Fruit fly (Drosophila melanogaster) whole organism, embryonic: Measurements from ENCODE around the gene APP-BP1.

Experiments
- Bdp1 ChIP-seq: fragments of 200-800 bp; sonication (Bioruptor generic); optimal IDR thresholded peaks from 3 replicates; lab custom pipeline; 2016; ENCODE audit warnings: missing biosample characterization, missing genetic modification characterization
- CG1024 ChIP-seq: fragments of 200-800 bp; sonication (Bioruptor generic); IDR thresholded peaks from 2 replicates; pipeline ENCODE4 v1.3.6; 2022; ENCODE audit warnings: missing biosample characterization, missing genetic modification characterization
- CG17359 ChIP-seq: fragments of 200-800 bp; sonication (Bioruptor generic); optimal IDR thresholded peaks from 3 replicates; lab custom pipeline; 2018; ENCODE audit warnings: missing biosample characterization, mild to moderate bottlenecking, missing genetic modification characterization, moderate library complexity
- CG17361 ChIP-seq: fragments of 200-800 bp; sonication (Bioruptor generic); IDR thresholded peaks from 3 replicates; pipeline ENCODE4 v1.3.6; 2022; ENCODE audit warnings: missing biosample characterization, missing genetic modification characterization
- CG17612 ChIP-seq: fragments of 200-800 bp; sonication (Bioruptor generic); IDR thresholded peaks from 2 replicates; pipeline ENCODE4 v1.3.6; 2022; ENCODE audit warnings: missing biosample characterization, missing genetic modification characterization
- CG18011 ChIP-seq: fragments of 200-800 bp; sonication (Bioruptor generic); optimal IDR thresholded peaks from 2 replicates; lab custom pipeline; 2017; ENCODE audit warnings: missing biosample characterization, missing genetic modification characterization, mild to moderate bottlenecking, moderate library complexity, missing genotype
- CG2199 ChIP-seq: fragments of 200-800 bp; sonication (Bioruptor generic); IDR thresholded peaks from 3 replicates; pipeline ENCODE4 v1.3.6; 2022; ENCODE audit warnings: missing biosample characterization, missing genetic modification characterization
- CG2678 ChIP-seq: fragments of 200-800 bp; sonication (Bioruptor generic); optimal IDR thresholded peaks from 3 replicates; lab custom pipeline; 2019; ENCODE audit warnings: missing biosample characterization, mild to moderate bottlenecking, missing genetic modification characterization, moderate library complexity
- CG2889 ChIP-seq: fragments of 200-800 bp; sonication (Bioruptor generic); IDR thresholded peaks from 3 replicates; pipeline ENCODE4 v1.3.6; 2022; ENCODE audit warnings: missing biosample characterization, missing genetic modification characterization
- CG34224 ChIP-seq: fragments of 200-800 bp; sonication (Bioruptor generic); IDR thresholded peaks from 3 replicates; pipeline ENCODE4 v1.3.6; 2022; ENCODE audit warnings: missing biosample characterization, missing genetic modification characterization; ENCODE audit not compliant: partially characterized antibody
- CG3838 ChIP-seq: fragments of 200-800 bp; sonication (Bioruptor generic); optimal IDR thresholded peaks from 3 replicates; lab custom pipeline; 2016; ENCODE audit warnings: missing biosample characterization, missing genetic modification characterization
- CG4360 ChIP-seq: fragments of 200-800 bp; sonication (Bioruptor generic); IDR thresholded peaks from 2 replicates; pipeline ENCODE4 v1.3.6; 2022; ENCODE audit warnings: missing biosample characterization, missing genetic modification characterization
- CG4730 ChIP-seq: fragments of 200-800 bp; sonication (Bioruptor generic); IDR thresholded peaks from 2 replicates; pipeline ENCODE4 v1.3.6; 2022; ENCODE audit warnings: missing biosample characterization, missing genetic modification characterization
- CG5245 ChIP-seq: fragments of 200-800 bp; sonication (Bioruptor generic); optimal IDR thresholded peaks from 3 replicates; lab custom pipeline; 2016; ENCODE audit warnings: missing biosample characterization, missing genetic modification characterization
- CG6791 ChIP-seq: fragments of 200-800 bp; sonication (Bioruptor generic); IDR thresholded peaks from 3 replicates; pipeline ENCODE4 v1.3.6; 2022; ENCODE audit warnings: missing biosample characterization, missing genetic modification characterization; ENCODE audit not compliant: partially characterized antibody
- CG6813 ChIP-seq: fragments of 200-800 bp; sonication (Bioruptor generic); optimal IDR thresholded peaks from 2 replicates; lab custom pipeline; 2017; ENCODE audit warnings: missing biosample characterization, missing genetic modification characterization, mild to moderate bottlenecking, moderate library complexity, missing genetic modification reagents
- CG7928 ChIP-seq: fragments of 200-800 bp; sonication (Bioruptor generic); optimal IDR thresholded peaks from 2 replicates; lab custom pipeline; 2017; ENCODE audit warnings: missing biosample characterization, mild to moderate bottlenecking, missing genetic modification characterization
- Dp ChIP-seq: fragments of 200-800 bp; sonication (Bioruptor generic); optimal IDR thresholded peaks from 2 replicates; lab custom pipeline; 2018; ENCODE audit warnings: missing biosample characterization, mild to moderate bottlenecking, missing genetic modification characterization, moderate library complexity
- Hsf ChIP-seq: fragments of 200-800 bp; sonication (Bioruptor generic); optimal IDR thresholded peaks from 3 replicates; lab custom pipeline; 2016; ENCODE audit warnings: missing biosample characterization, missing genetic modification characterization
- Jarid2 ChIP-seq: fragments of 200-800 bp; sonication (Bioruptor generic); optimal IDR thresholded peaks from 3 replicates; lab custom pipeline; 2017; ENCODE audit warnings: mild to moderate bottlenecking, missing biosample characterization, missing genetic modification reagents, missing genetic modification characterization
- Oli ChIP-seq: fragments of 200-800 bp; sonication (Bioruptor generic); optimal IDR thresholded peaks from 2 replicates; lab custom pipeline; 2018; ENCODE audit warnings: missing biosample characterization, mild to moderate bottlenecking, missing genetic modification characterization, moderate library complexity
- Ravus ChIP-seq: fragments of 200-800 bp; sonication (Bioruptor generic); IDR thresholded peaks from 2 replicates; pipeline ENCODE4 v1.3.6; 2022; ENCODE audit warnings: missing biosample characterization, missing genetic modification characterization
- Sox102F ChIP-seq: fragments of 200-800 bp; sonication (Bioruptor generic); optimal IDR thresholded peaks from 2 replicates; lab custom pipeline; 2018; ENCODE audit warnings: missing biosample characterization, mild to moderate bottlenecking, missing genetic modification characterization, moderate library complexity
- amos ChIP-seq: fragments of 200-800 bp; sonication (Bioruptor generic); IDR thresholded peaks from 2 replicates; pipeline ENCODE4 v1.3.6; 2022; ENCODE audit warnings: missing biosample characterization, missing genetic modification characterization; ENCODE audit not compliant: partially characterized antibody
- bcd ChIP-seq: fragments of 200-800 bp; sonication (Bioruptor generic); optimal IDR thresholded peaks from 2 replicates; lab custom pipeline; 2017; ENCODE audit warnings: missing biosample characterization, mild to moderate bottlenecking, missing genetic modification characterization
- chinmo ChIP-seq: fragments of 200-800 bp; sonication (Bioruptor generic); IDR thresholded peaks from 4 replicates; pipeline ENCODE4 v1.3.6; 2022; ENCODE audit warnings: missing biosample characterization, missing genetic modification characterization; ENCODE audit not compliant: partially characterized antibody
- ci ChIP-seq: fragments of 200-800 bp; sonication (Bioruptor generic); IDR thresholded peaks from 3 replicates; pipeline ENCODE4 v1.3.6; 2022; ENCODE audit warnings: missing biosample characterization, missing genetic modification characterization
- danr ChIP-seq: fragments of 200-800 bp; sonication (Bioruptor generic); IDR thresholded peaks from 2 replicates; pipeline ENCODE4 v1.3.6; 2022; ENCODE audit warnings: missing biosample characterization, missing genetic modification characterization
- dm ChIP-seq: fragments of 200-800 bp; sonication (Bioruptor generic); optimal IDR thresholded peaks from 3 replicates; lab custom pipeline; 2016; ENCODE audit warnings: missing biosample characterization, missing genetic modification characterization
- ems ChIP-seq: fragments of 200-800 bp; sonication (Bioruptor generic); optimal IDR thresholded peaks from 3 replicates; lab custom pipeline; 2016; ENCODE audit warnings: missing biosample characterization, missing genetic modification characterization
- gcm2 ChIP-seq: fragments of 200-800 bp; sonication (Bioruptor generic); optimal IDR thresholded peaks from 2 replicates; lab custom pipeline; 2016; ENCODE audit warnings: missing biosample characterization, missing genetic modification characterization
- gem ChIP-seq: fragments of 200-800 bp; sonication (Bioruptor generic); optimal IDR thresholded peaks from 2 replicates; lab custom pipeline; 2019; ENCODE audit warnings: missing biosample characterization, mild to moderate bottlenecking, missing genetic modification characterization, moderate library complexity
- hkb ChIP-seq, 2 experiments: fragments of 200-800 bp in 1 of 2; fragments of >200 bp in 1 of 2; sonication (Bioruptor generic) in 1 of 2; IDR thresholded peaks in 1 of 2; optimal IDR thresholded peaks in 1 of 2; 2 replicates each; pipeline versions ENCODE4 v1.3.6 to Lab custom; 2017 to 2022; ENCODE audit warnings: missing biosample characterization in 1 of 2, missing genetic modification characterization in 1 of 2
- lilli ChIP-seq: fragments of 200-800 bp; sonication (Bioruptor generic); optimal IDR thresholded peaks from 3 replicates; lab custom pipeline; 2016; ENCODE audit warnings: missing biosample characterization, missing genetic modification characterization
- mirr ChIP-seq: fragments of 200-800 bp; sonication (Bioruptor generic); optimal IDR thresholded peaks from 3 replicates; lab custom pipeline; 2018; ENCODE audit warnings: missing biosample characterization, mild to moderate bottlenecking, missing genetic modification characterization
- nerfin-1 ChIP-seq: fragments of 200-800 bp; sonication (Bioruptor generic); optimal IDR thresholded peaks from 3 replicates; lab custom pipeline; 2019; ENCODE audit warnings: missing biosample characterization, mild to moderate bottlenecking, missing genetic modification characterization, moderate library complexity
- oc ChIP-seq: fragments of 200-800 bp; sonication (Bioruptor generic); optimal IDR thresholded peaks from 2 replicates; lab custom pipeline; 2018; ENCODE audit warnings: missing biosample characterization, mild to moderate bottlenecking, missing genetic modification characterization, moderate library complexity
- onecut ChIP-seq: fragments of 200-800 bp; sonication (Bioruptor generic); IDR thresholded peaks from 2 replicates; pipeline ENCODE4 v1.3.6; 2022; ENCODE audit warnings: missing biosample characterization, missing genetic modification characterization
- phol ChIP-seq: fragments of 200-800 bp; sonication (Bioruptor generic); optimal IDR thresholded peaks from 3 replicates; lab custom pipeline; 2018; ENCODE audit warnings: missing biosample characterization, mild to moderate bottlenecking, missing genetic modification characterization, moderate library complexity
- pum ChIP-seq: fragments of 200-800 bp; sonication (Bioruptor generic); optimal IDR thresholded peaks from 2 replicates; lab custom pipeline; 2016; ENCODE audit warnings: missing biosample characterization, missing genetic modification characterization
- ro ChIP-seq: fragments of 200-800 bp; sonication (Bioruptor generic); IDR thresholded peaks from 2 replicates; pipeline ENCODE4 v1.3.6; 2022; ENCODE audit warnings: missing biosample characterization, missing genetic modification characterization
- salm ChIP-seq: fragments of 200-800 bp; sonication (Bioruptor generic); optimal IDR thresholded peaks from 2 replicates; lab custom pipeline; 2018; ENCODE audit warnings: missing biosample characterization, mild to moderate bottlenecking, missing genetic modification characterization
- sc ChIP-seq, 3 experiments: fragments of >200 bp in 2 of 3; fragments of 200-800 bp in 1 of 3; sonication (Bioruptor generic) in 1 of 3; optimal IDR thresholded peaks; 2 replicates in 2 of 3; 3 replicates in 1 of 3; lab custom pipeline; 2017; ENCODE audit warnings: mild to moderate bottlenecking in 1 of 3, missing biosample characterization in 1 of 3, missing genetic modification characterization in 1 of 3, missing genetic modification reagents in 1 of 3
- slp2 ChIP-seq: fragments of 200-800 bp; sonication (Bioruptor generic); optimal IDR thresholded peaks from 2 replicates; lab custom pipeline; 2016; ENCODE audit warnings: missing biosample characterization, missing genetic modification characterization
- tap ChIP-seq: fragments of 200-800 bp; optimal IDR thresholded peaks from 3 replicates; lab custom pipeline; 2019; ENCODE audit warnings: missing biosample characterization, mild to moderate bottlenecking, missing genetic modification characterization, moderate library complexity
- tup ChIP-seq: fragments of 200-800 bp; sonication (Bioruptor generic); optimal IDR thresholded peaks from 2 replicates; lab custom pipeline; 2016; ENCODE audit warnings: missing biosample characterization, mild to moderate bottlenecking, missing genetic modification characterization, moderate library complexity
- vnd ChIP-seq: fragments of 200-800 bp; sonication (Bioruptor generic); IDR thresholded peaks from 3 replicates; pipeline ENCODE4 v1.3.6; 2022; ENCODE audit warnings: missing biosample characterization, missing genetic modification characterization; ENCODE audit not compliant: partially characterized antibody
- wdn ChIP-seq: fragments of 200-800 bp; sonication (Bioruptor generic); IDR thresholded peaks from 2 replicates; pipeline ENCODE4 v1.3.6; 2022; ENCODE audit warnings: missing biosample characterization, missing genetic modification characterization
- wek ChIP-seq: fragments of 200-800 bp; sonication (Bioruptor generic); optimal IDR thresholded peaks from 3 replicates; lab custom pipeline; 2018; ENCODE audit warnings: missing biosample characterization, mild to moderate bottlenecking, missing genetic modification characterization, moderate library complexity

The APP-BP1 gene

dm6 chr3L:11061200-11061599, 37.0 kb upstream of the APP-BP1 start, which contains the start of the genes CG6321 and Blos2 (continued):
- TF ChIP-seq danr (GFP tag; lab: Robert Waterston, UW) (0 out of 2 replicates have a peak, but pooled peaks have one; percentile 44), Dp (peak; percentile 50), salm (peak; percentile 77), CG4730 (peak; percentile 38; the same call in 1 of the 2 replicates), onecut (GFP tag; lab: Robert Waterston, UW) (peak; percentile 76), CG3838 (peak; percentile 37), CG7928 (GFP tag; lab: Kevin White, UChicago) (no peak), CG6813 (GFP tag; lab: Kevin White, UChicago) (peak; percentile 26), oc (peak; percentile 43), CG2199 (GFP tag; lab: Robert Waterston, UW) (no peak), CG6791 (GFP tag; lab: Robert Waterston, UW) (no peak), CG34224 (GFP tag; lab: Robert Waterston, UW) (no peak), Jarid2 (GFP tag; lab: Kevin White, UChicago) (no peak), CG17359 (tag; lab: Kevin White, UChicago) (peak; percentile 84), Hsf (GFP tag; lab: Kevin White, UChicago) (peak; percentile 75), CG17361 (GFP tag; lab: Robert Waterston, UW) (peak; percentile 81), CG4360 (GFP tag; lab: Robert Waterston, UW) (no peak), tap (peak; percentile 84), Sox102F (GFP tag; lab: Kevin White, UChicago) (peak; percentile 78), nerfin-1 (tag; lab: Kevin White, UChicago) (peak; percentile 74), phol (tag; lab: Kevin White, UChicago) (peak; percentile 81), ro (no peak), amos (GFP tag; lab: Robert Waterston, UW) (no peak), vnd (GFP tag; lab: Robert Waterston, UW) (no peak), gem (tag; lab: Kevin White, UChicago) (peak; percentile 90), CG2889 (GFP tag; lab: Robert Waterston, UW) (no peak), Oli (tag; lab: Kevin White, UChicago) (peak; percentile 78), gcm2 (GFP tag; lab: Kevin White, UChicago) (peak; percentile 24), CG18011 (GFP tag; lab: Kevin White, UChicago) (peak; percentile 17), hkb (optimal IDR thresholded peaks at IDR 0.05; lab: Kevin White, UChicago) (no peak), hkb (GFP tag; IDR thresholded peaks at IDR 0.05; lab: Robert Waterston, UW) (peak; percentile 86), mirr (GFP tag; lab: Kevin White, UChicago) (peak; percentile 4), lilli (GFP tag; lab: Kevin White, UChicago) (peak; percentile 73), CG1024 (0 out of 2 replicates have a peak, but pooled peaks have one; percentile 6), slp2 (GFP tag; lab: Kevin White, UChicago) (peak; percentile 30), CG2678 (tag; lab: Kevin White, UChicago) (peak; percentile 89), Ravus (no peak), CG5245 (GFP tag; lab: Kevin White, UChicago) (peak; percentile 39), wek (GFP tag; lab: Kevin White, UChicago) (peak; percentile 33), CG17612 (GFP tag; lab: Robert Waterston, UW) (0 out of 2 replicates have a peak, but pooled peaks have one; percentile 34), chinmo (GFP tag; lab: Robert Waterston, UW) (no peak), wdn (no peak), pum (GFP tag; lab: Kevin White, UChicago) (peak; percentile 42), sc (optimal IDR thresholded peaks at IDR 0.05; lab: Kevin White, UChicago) (no peak), sc (GFP tag; optimal IDR thresholded peaks at IDR 0.05; lab: Kevin White, UChicago) (peak; percentile 22), ci (peak; percentile 57; the same call in 2 of the 3 replicates), ems (GFP tag; lab: Kevin White, UChicago) (peak; percentile 55), tup (GFP tag; lab: Kevin White, UChicago) (no peak), bcd (GFP tag; lab: Kevin White, UChicago) (peak; percentile 68), Bdp1 (GFP tag; lab: Kevin White, UChicago) (no peak), dm (GFP tag; lab: Kevin White, UChicago) (no peak)
